Fruit fly (Drosophila melanogaster) whole organism, prepupa: ENCODE results near the gene me31B.
A peak's percentile ranks its signal among the peaks of the same experiment; 100 is the strongest.

Experiments used
- CG16779 ChIP-seq: fragments of 200-800 bp; sonication (Bioruptor generic); optimal IDR thresholded peaks from 3 replicates; lab custom pipeline; 2017; ENCODE audit warnings: missing biosample characterization, mild to moderate bottlenecking, missing genetic modification characterization
- CG32006 ChIP-seq: fragments of 200-800 bp; sonication (Bioruptor generic); optimal IDR thresholded peaks from 3 replicates; lab custom pipeline; 2017; ENCODE audit warnings: missing biosample characterization, mild to moderate bottlenecking, missing genetic modification characterization
- CG34406 ChIP-seq: fragments of 200-800 bp; sonication (Bioruptor generic); optimal IDR thresholded peaks from 3 replicates; lab custom pipeline; 2016; ENCODE audit warnings: missing biosample characterization, missing genetic modification characterization
- Eip93F ChIP-seq: fragments of 200-800 bp; sonication (Bioruptor generic); optimal IDR thresholded peaks from 2 replicates; lab custom pipeline; 2016; ENCODE audit warnings: missing biosample characterization, mild to moderate bottlenecking, missing genetic modification characterization
- Ets96B ChIP-seq: fragments of 200-800 bp; optimal IDR thresholded peaks from 2 replicates; lab custom pipeline; 2019; ENCODE audit warnings: missing biosample characterization, mild to moderate bottlenecking, missing genetic modification characterization, moderate library complexity
- Hr39 ChIP-seq: fragments of 200-800 bp; sonication (Bioruptor generic); optimal IDR thresholded peaks from 2 replicates; lab custom pipeline; 2016; ENCODE audit warnings: missing biosample characterization, missing genetic modification characterization
- Hr4 ChIP-seq: fragments of 200-800 bp; sonication (Bioruptor generic); optimal IDR thresholded peaks from 3 replicates; lab custom pipeline; 2016; ENCODE audit warnings: missing biosample characterization, missing genetic modification characterization
- Lpt ChIP-seq: fragments of 200-800 bp; sonication (Bioruptor generic); optimal IDR thresholded peaks from 3 replicates; lab custom pipeline; 2016; ENCODE audit warnings: missing biosample characterization, missing genetic modification characterization
- OdsH ChIP-seq: fragments of 200-800 bp; sonication (Bioruptor generic); optimal IDR thresholded peaks from 3 replicates; lab custom pipeline; 2016; ENCODE audit warnings: missing biosample characterization, missing genetic modification characterization
- Sox102F ChIP-seq: fragments of 200-800 bp; sonication (Bioruptor generic); optimal IDR thresholded peaks from 2 replicates; lab custom pipeline; 2016; ENCODE audit warnings: missing biosample characterization, mild to moderate bottlenecking, missing genetic modification characterization

- no peak for TF ChIP-seq OdsH (GFP tag; lab: Kevin White, UChicago)
- TF ChIP-seq Eip93F (GFP tag; lab: Kevin White, UChicago), result peak; percentile 7
- no peak for TF ChIP-seq Hr39 (GFP tag; lab: Kevin White, UChicago)
- TF ChIP-seq CG32006 (GFP tag; lab: Kevin White, UChicago), result no peak
- TF ChIP-seq Hr4 (GFP tag; lab: Kevin White, UChicago), result no peak
- no peak for TF ChIP-seq Sox102F (GFP tag; lab: Kevin White, UChicago)
- no peak for TF ChIP-seq Ets96B (tag; lab: Kevin White, UChicago)
- no peak for TF ChIP-seq Lpt (GFP tag; lab: Kevin White, UChicago)
- TF ChIP-seq CG16779 (tag; lab: Kevin White, UChicago), result no peak
- no peak for TF ChIP-seq CG34406 (GFP tag; lab: Kevin White, UChicago)
These were observed at the start of gene me31B for dm6 chr2L:10238726-10239652.
